Fruit fly (Drosophila melanogaster): ENCODE data around the gene CG11294.

- TF ChIP-seq psq (optimal IDR thresholded peaks at IDR 0.05) = no peak
- no peak for TF ChIP-seq Sin3A (optimal IDR thresholded peaks at IDR 0.05)
- TF ChIP-seq insv (optimal IDR thresholded peaks at IDR 0.05) = no peak
- no peak for TF ChIP-seq h (optimal IDR thresholded peaks at IDR 0.05)
Observed at dm6 chrX:8709234-8709843, 15.9 kb upstream of the CG11294 start, which contains the start of gene Hexo2.
